Fruit fly (Drosophila melanogaster): ENCODE measurements around the gene Mst57Db.
A peak's percentile ranks its signal among the peaks of the same experiment; 100 is the strongest.

DNA sequence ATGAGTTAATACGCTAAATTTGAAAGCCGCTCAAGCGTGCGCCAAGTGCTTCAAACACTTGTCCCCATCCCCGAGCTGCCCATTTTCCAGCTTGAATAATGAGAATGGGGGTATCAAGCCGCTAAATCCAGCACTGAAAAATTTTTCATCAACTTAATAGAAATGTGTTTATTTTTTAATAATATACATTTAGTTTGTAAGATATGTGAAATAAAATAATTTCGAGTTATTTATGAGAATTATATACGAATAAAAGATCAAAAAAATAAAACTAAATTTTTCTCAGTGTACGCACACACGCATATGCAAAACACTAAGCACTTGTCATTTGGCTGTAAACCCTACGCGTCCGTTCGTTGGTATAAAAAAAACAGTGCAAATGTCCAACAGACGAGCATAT, 24.1 kb upstream of the Mst57Db start:
- 0 out of 2 replicates have a peak, but pooled peaks have one; percentile 26 for TF ChIP-seq CG32121 (GFP tag; IDR thresholded peaks at IDR 0.05)
- peak; percentile 38 for TF ChIP-seq CG17806 (tag; optimal IDR thresholded peaks at IDR 0.05)
- peak; percentile 31 for TF ChIP-seq CG8159 (tag; optimal IDR thresholded peaks at IDR 0.05)
- TF ChIP-seq CG12605 (GFP tag; IDR thresholded peaks at IDR 0.05) = no peak
- no peak for TF ChIP-seq CG13204 (GFP tag; optimal IDR thresholded peaks at IDR 0.05)
- no peak for TF ChIP-seq CG8301 (tag; optimal IDR thresholded peaks at IDR 0.05)
- TF ChIP-seq gl (tag; optimal IDR thresholded peaks at IDR 0.05) = no peak

All from whole organism, pupa.